Worm (Caenorhabditis elegans) whole organism, mixed stage, embryonic: ENCODE data around the gene K10C8.4.

Experiments
- M03D4.4 ChIP-seq: sonication (generic microtip); optimal IDR thresholded peaks from 2 replicates; lab custom pipeline; 2017; ENCODE audit warnings: mild to moderate bottlenecking, missing genetic modification characterization, missing compliant biosample characterization
- blmp-1 ChIP-seq: fragments of 150-350 bp; optimal IDR thresholded peaks from 2 replicates; lab custom pipeline; 2014; ENCODE audit warnings: missing biosample characterization, missing genetic modification characterization
- ceh-43 ChIP-seq: fragments of 200-800 bp; sonication (Bioruptor generic); optimal IDR thresholded peaks from 2 replicates; lab custom pipeline; 2018; ENCODE audit warnings: mild to moderate bottlenecking, missing genetic modification characterization, moderate library complexity, missing compliant biosample characterization
- ceh-83 ChIP-seq: fragments of 200-800 bp; sonication (Bioruptor generic); optimal IDR thresholded peaks from 2 replicates; lab custom pipeline; 2018; ENCODE audit warnings: mild to moderate bottlenecking, missing genetic modification characterization, missing compliant biosample characterization
- ces-1 ChIP-seq: fragments of 150-350 bp; optimal IDR thresholded peaks from 2 replicates; lab custom pipeline; 2014; ENCODE audit warnings: missing biosample characterization, missing genetic modification reagents, missing genetic modification characterization
- cnd-1 ChIP-seq: fragments of 200-800 bp; sonication (Bioruptor generic); optimal IDR thresholded peaks from 2 replicates; lab custom pipeline; 2018; ENCODE audit warnings: mild to moderate bottlenecking, missing genetic modification characterization, missing compliant biosample characterization
- drap-1 ChIP-seq: fragments of 200-800 bp; sonication (Bioruptor generic); optimal IDR thresholded peaks from 3 replicates; lab custom pipeline; 2018; ENCODE audit warnings: mild to moderate bottlenecking, missing genetic modification characterization, missing compliant biosample characterization
- elt-1 ChIP-seq: sonication (generic microtip); optimal IDR thresholded peaks from 2 replicates; lab custom pipeline; 2017; ENCODE audit warnings: missing genetic modification characterization, mild to moderate bottlenecking, missing compliant biosample characterization, antibody characterized with exemption, moderate library complexity, borderline replicate concordance; ENCODE audit not compliant: insufficient read depth
- elt-3 ChIP-seq: fragments of 150-350 bp; optimal IDR thresholded peaks from 2 replicates; lab custom pipeline; 2014; ENCODE audit warnings: missing biosample characterization, missing genetic modification characterization
- flh-1 ChIP-seq: fragments of 200-800 bp; sonication (Bioruptor generic); optimal IDR thresholded peaks from 2 replicates; lab custom pipeline; 2018; ENCODE audit warnings: mild to moderate bottlenecking, missing genetic modification characterization, moderate library complexity, missing compliant biosample characterization
- lin-13 ChIP-seq: fragments of 150-350 bp; optimal IDR thresholded peaks from 2 replicates; lab custom pipeline; 2014; ENCODE audit warnings: missing biosample characterization, missing genetic modification characterization
- lin-32 ChIP-seq: fragments of 200-800 bp; sonication (Bioruptor generic); optimal IDR thresholded peaks from 2 replicates; lab custom pipeline; 2018; ENCODE audit warnings: mild to moderate bottlenecking, missing genetic modification characterization, missing compliant biosample characterization
- lsy-2 ChIP-seq: fragments of 150-350 bp; optimal IDR thresholded peaks from 2 replicates; lab custom pipeline; 2014; ENCODE audit warnings: missing biosample characterization, missing genetic modification characterization
- mab-5 ChIP-seq: fragments of 150-350 bp; optimal IDR thresholded peaks from 2 replicates; lab custom pipeline; 2014; ENCODE audit warnings: missing biosample characterization, missing genetic modification characterization
- mep-1 ChIP-seq: fragments of 150-350 bp; optimal IDR thresholded peaks from 2 replicates; lab custom pipeline; 2017; ENCODE audit warnings: missing biosample characterization, missing genetic modification reagents, missing genetic modification characterization, inconsistent platforms
- mls-2 ChIP-seq: sonication (generic microtip); optimal IDR thresholded peaks from 2 replicates; lab custom pipeline; 2016; ENCODE audit warnings: mild to moderate bottlenecking, missing genetic modification characterization, moderate library complexity, missing compliant biosample characterization
- nhr-12 ChIP-seq: fragments of 150-350 bp; optimal IDR thresholded peaks from 2 replicates; lab custom pipeline; 2014; ENCODE audit warnings: missing biosample characterization, missing genetic modification characterization
- nhr-2 ChIP-seq: fragments of 150-350 bp; optimal IDR thresholded peaks from 2 replicates; lab custom pipeline; 2014; ENCODE audit warnings: missing biosample characterization, missing genetic modification characterization
- nhr-237 ChIP-seq: fragments of 150-350 bp; optimal IDR thresholded peaks from 2 replicates; lab custom pipeline; 2014; ENCODE audit warnings: missing biosample characterization, missing genetic modification characterization
- nhr-76 ChIP-seq: sonication (generic microtip); optimal IDR thresholded peaks from 2 replicates; lab custom pipeline; 2017; ENCODE audit warnings: missing biosample characterization, missing genetic modification characterization
- pha-4 ChIP-seq: fragments of 150-350 bp; optimal IDR thresholded peaks from 2 replicates; lab custom pipeline; 2018; ENCODE audit warnings: missing biosample characterization, missing genetic modification reagents, missing genetic modification characterization
- sem-2 ChIP-seq: fragments of 200-800 bp; sonication (Bioruptor generic); optimal IDR thresholded peaks from 2 replicates; lab custom pipeline; 2018; ENCODE audit warnings: mild to moderate bottlenecking, missing genetic modification characterization, missing compliant biosample characterization
- snpc-4 ChIP-seq: fragments of 150-350 bp; optimal IDR thresholded peaks from 2 replicates; lab custom pipeline; 2014; ENCODE audit warnings: missing biosample characterization, missing genetic modification characterization
- sptf-1 ChIP-seq: sonication (generic microtip); optimal IDR thresholded peaks from 2 replicates; lab custom pipeline; 2017; ENCODE audit warnings: mild to moderate bottlenecking, missing genetic modification characterization, moderate library complexity, missing compliant biosample characterization
- tbx-8 ChIP-seq: fragments of 200-800 bp; sonication (Bioruptor generic); optimal IDR thresholded peaks from 2 replicates; lab custom pipeline; 2018; ENCODE audit warnings: mild to moderate bottlenecking, missing genetic modification characterization, moderate library complexity, missing compliant biosample characterization
- unc-120 ChIP-seq: sonication (generic microtip); optimal IDR thresholded peaks from 2 replicates; lab custom pipeline; 2017; ENCODE audit warnings: missing genetic modification characterization, missing compliant biosample characterization; ENCODE audit not compliant: poor library complexity, severe bottlenecking
- ztf-11 ChIP-seq: fragments of 150-350 bp; optimal IDR thresholded peaks from 2 replicates; lab custom pipeline; 2014; ENCODE audit warnings: missing biosample characterization, missing genetic modification characterization

K10C8.4 gene

DNA sequence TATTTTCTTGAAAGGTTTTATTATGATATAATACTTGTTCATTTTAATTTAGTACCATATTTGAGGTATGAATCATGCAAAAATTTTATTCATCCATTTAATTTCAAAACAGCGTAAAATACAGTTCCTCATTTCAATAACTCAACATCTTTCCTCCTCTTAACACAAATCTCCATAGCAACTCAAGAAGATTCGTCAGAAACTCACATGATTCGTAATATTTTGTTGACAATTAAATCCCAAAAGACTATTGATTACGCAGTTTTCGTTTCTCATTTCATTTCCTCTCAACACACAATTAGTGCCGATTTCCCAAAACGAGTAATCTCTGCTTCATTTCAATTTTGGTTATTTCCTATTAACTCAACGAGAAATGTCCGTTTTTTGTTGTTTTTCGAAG lies 12.2 kb downstream of the K10C8.4 start, which contains the start of gene R11D1.2:
Gene R11D1.2 (plus strand): TSS at position 301 of the 400 bp plus-strand sequence.
- TF ChIP-seq lin-32 (GFP tag; lab: Kevin White, UChicago) (no peak), pha-4 (tag; lab: Kevin White, UChicago) (no peak)

DNA sequence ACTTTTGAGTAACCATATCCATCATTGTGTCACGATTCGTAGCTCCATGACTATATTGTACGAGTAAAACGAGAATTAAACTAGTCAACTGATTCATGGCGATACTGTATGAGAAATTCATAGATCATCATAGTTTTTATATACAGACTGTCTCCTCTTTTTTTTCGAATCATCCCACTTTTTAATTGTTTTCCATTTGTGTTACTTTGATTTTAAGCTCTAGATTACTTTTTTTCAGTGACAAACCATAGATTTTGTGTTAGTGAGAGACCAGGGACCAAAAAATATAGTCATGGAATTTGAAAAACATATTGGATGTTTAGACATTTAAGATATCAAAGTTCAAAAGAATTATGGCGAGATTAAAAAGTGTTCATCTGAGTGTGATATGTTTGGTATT lies 15.9 kb downstream of the K10C8.4 start, which contains the start of gene R11D1.3:
Gene R11D1.3 (minus strand): TSS at position 101 of the 400 bp plus-strand sequence.
- TF ChIP-seq flh-1 (GFP tag; lab: Kevin White, UChicago) (no peak), lsy-2 (tag; lab: Kevin White, UChicago) (no peak)

DNA sequence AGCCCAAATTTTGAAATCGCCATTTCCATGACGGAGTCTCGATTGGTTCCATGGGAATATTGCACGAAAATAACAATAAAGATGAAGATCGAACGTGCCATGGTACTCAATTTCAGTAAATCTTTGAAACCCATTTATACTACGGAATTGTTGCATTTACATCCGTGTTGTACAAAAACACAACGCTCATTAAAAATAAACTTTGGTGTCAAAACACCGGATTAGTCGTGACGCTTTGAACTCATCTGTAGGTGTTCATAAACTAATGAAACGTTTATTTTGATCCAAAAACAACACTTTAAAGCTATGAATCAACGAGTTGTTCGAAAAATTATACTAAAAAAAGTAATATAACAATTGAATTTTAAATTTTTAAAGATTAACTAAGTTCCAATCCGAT lies 18.1 kb downstream of the K10C8.4 start, which contains the start of gene R11D1.4:
Gene R11D1.4 (minus strand): TSS at position 101 of the 400 bp plus-strand sequence.
- no peak for TF ChIP-seq nhr-12 (tag; lab: Kevin White, UChicago)
- no peak for TF ChIP-seq ces-1 (GFP tag; lab: Kevin White, UChicago)
- no peak for TF ChIP-seq mab-5 (tag; lab: Kevin White, UChicago)
- TF ChIP-seq sem-2 (GFP tag; lab: Kevin White, UChicago): no peak
- TF ChIP-seq mls-2: no peak
- TF ChIP-seq elt-3: no peak
- TF ChIP-seq blmp-1 (tag; lab: Kevin White, UChicago): no peak
- TF ChIP-seq pha-4 (tag; lab: Kevin White, UChicago): no peak
- TF ChIP-seq flh-1 (GFP tag; lab: Kevin White, UChicago): no peak
- TF ChIP-seq drap-1 (GFP tag; lab: Kevin White, UChicago): no peak

DNA sequence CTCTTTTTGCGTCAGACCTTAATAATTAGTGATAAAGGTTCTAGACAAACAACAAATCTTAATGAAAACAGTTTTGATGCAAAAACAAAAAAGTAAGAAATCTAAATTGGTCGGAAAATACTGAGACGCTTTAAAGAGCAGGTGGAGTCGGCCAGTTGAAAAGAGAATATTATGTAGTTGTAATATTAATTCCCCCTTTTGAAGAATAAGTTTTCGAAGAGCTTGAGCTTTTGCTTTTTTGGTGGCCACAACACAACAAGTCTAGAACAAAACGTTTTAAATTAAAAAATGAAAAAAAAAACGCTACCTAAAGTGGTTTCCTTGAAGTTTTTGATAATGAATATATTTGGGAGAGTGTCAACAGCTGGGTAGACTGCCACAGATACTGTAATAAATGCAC lies 20.4 kb downstream of the K10C8.4 start, which contains the start of gene str-178:
Gene str-178 (minus strand): TSS at position 101 of the 400 bp plus-strand sequence.
- TF ChIP-seq blmp-1 (tag; lab: Kevin White, UChicago) (no peak), snpc-4 (no peak), pha-4 (tag; lab: Kevin White, UChicago) (no peak), mls-2 (no peak), mep-1 (tag; lab: Kevin White, UChicago) (no peak), sptf-1 (no peak), nhr-237 (tag; lab: Kevin White, UChicago) (no peak), tbx-8 (GFP tag; lab: Kevin White, UChicago) (no peak), ztf-11 (tag; lab: Kevin White, UChicago) (no peak), elt-1 (tag; lab: Kevin White, UChicago) (no peak), flh-1 (GFP tag; lab: Kevin White, UChicago) (no peak), nhr-76 (tag; lab: Kevin White, UChicago) (no peak), nhr-12 (tag; lab: Kevin White, UChicago) (no peak), lin-13 (tag; lab: Kevin White, UChicago) (no peak), ceh-83 (GFP tag; lab: Kevin White, UChicago) (no peak), ceh-43 (no peak), unc-120 (no peak)

DNA sequence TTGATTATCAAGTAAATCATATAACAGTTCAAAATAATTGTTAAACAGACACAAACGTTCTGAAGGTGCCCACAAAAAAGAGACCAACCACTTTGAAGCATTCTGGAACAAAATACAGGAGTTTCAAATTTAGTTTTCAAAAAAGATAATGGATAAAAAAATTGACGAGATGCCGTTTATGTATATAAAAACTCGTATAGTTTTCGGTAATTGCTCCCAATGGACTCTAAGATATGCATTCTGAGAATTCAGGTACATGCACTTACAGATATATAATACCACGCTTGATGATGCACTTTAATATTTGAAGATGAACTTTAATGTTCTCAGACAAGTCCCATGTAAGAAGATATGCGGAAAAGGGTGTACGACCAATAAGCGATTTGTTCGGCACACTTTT lies 22.6 kb downstream of the K10C8.4 start, which contains the start of gene str-181:
Gene str-181 (minus strand): TSS at position 101 of the 400 bp plus-strand sequence.
- TF ChIP-seq M03D4.4 (tag; lab: Kevin White, UChicago) (no peak), elt-1 (tag; lab: Kevin White, UChicago) (no peak), lin-13 (tag; lab: Kevin White, UChicago) (no peak)

DNA sequence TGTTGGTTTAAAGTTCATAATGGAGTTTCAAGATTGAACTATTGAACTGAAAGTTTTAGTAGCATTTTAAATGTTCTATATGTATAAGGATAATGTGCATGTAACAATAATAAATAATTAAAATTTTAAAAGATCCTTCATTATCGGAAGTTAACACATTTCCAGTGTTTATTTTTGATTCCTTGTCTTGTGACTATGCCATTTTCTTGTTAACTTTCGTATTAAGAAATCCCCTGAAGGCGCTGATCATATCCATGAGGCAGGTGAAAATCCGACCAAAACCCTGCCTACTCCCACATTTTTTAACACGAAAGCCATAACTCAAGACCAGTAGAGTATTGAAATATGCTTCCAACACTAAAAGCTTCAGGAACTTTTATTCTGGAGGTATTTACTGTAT lies 23.6 kb downstream of the K10C8.4 start, which contains the start of gene R11D1.7:
Gene R11D1.7 (plus strand): TSS at position 301 of the 400 bp plus-strand sequence.
- TF ChIP-seq unc-120: no peak
- no peak for TF ChIP-seq cnd-1 (tag; lab: Kevin White, UChicago)
- no peak for TF ChIP-seq mab-5 (tag; lab: Kevin White, UChicago)
- no peak for TF ChIP-seq elt-1 (tag; lab: Kevin White, UChicago)
- TF ChIP-seq blmp-1 (tag; lab: Kevin White, UChicago): no peak
- no peak for TF ChIP-seq nhr-2 (tag; lab: Kevin White, UChicago)
- no peak for TF ChIP-seq elt-3
